Fruit fly (Drosophila melanogaster) whole organism, prepupa: ENCODE data around the gene CG6733.

ENCODE experiments used
- CG11902 ChIP-seq: fragments of 200-800 bp; sonication (Bioruptor generic); optimal IDR thresholded peaks from 3 replicates; lab custom pipeline; 2016; ENCODE audit warnings: missing biosample characterization, missing genetic modification characterization
- CG4318 ChIP-seq: fragments of 200-800 bp; sonication (Bioruptor generic); optimal IDR thresholded peaks from 3 replicates; lab custom pipeline; 2017; ENCODE audit warnings: missing biosample characterization, mild to moderate bottlenecking, missing genetic modification characterization
- CG8119 ChIP-seq: fragments of 200-800 bp; sonication (Bioruptor generic); IDR thresholded peaks from 3 replicates; pipeline ENCODE4 v1.3.6; 2022; ENCODE audit warnings: missing biosample characterization, missing genetic modification characterization
- CG8632 ChIP-seq: fragments of 200-800 bp; sonication (Bioruptor generic); optimal IDR thresholded peaks from 3 replicates; lab custom pipeline; 2016; ENCODE audit warnings: missing biosample characterization, missing genetic modification characterization
- Eip75B ChIP-seq: fragments of 200-800 bp; sonication (Bioruptor generic); optimal IDR thresholded peaks from 3 replicates; lab custom pipeline; 2016; ENCODE audit warnings: missing biosample characterization, missing genetic modification characterization
- Ets21C ChIP-seq: fragments of 200-800 bp; sonication (Bioruptor generic); optimal IDR thresholded peaks from 3 replicates; lab custom pipeline; 2016; ENCODE audit warnings: missing biosample characterization, missing genetic modification characterization
- Hr39 ChIP-seq: fragments of 200-800 bp; sonication (Bioruptor generic); optimal IDR thresholded peaks from 2 replicates; lab custom pipeline; 2016; ENCODE audit warnings: missing biosample characterization, missing genetic modification characterization
- achi ChIP-seq: fragments of 200-800 bp; sonication (Bioruptor generic); optimal IDR thresholded peaks from 3 replicates; lab custom pipeline; 2016; ENCODE audit warnings: missing biosample characterization, missing genetic modification characterization
- cyc ChIP-seq: fragments of 200-800 bp; sonication (Bioruptor generic); optimal IDR thresholded peaks from 3 replicates; lab custom pipeline; 2016; ENCODE audit warnings: missing biosample characterization, missing genetic modification characterization
- fkh ChIP-seq: fragments of 200-800 bp; sonication (Bioruptor generic); optimal IDR thresholded peaks from 3 replicates; lab custom pipeline; 2017; ENCODE audit warnings: missing biosample characterization, mild to moderate bottlenecking, missing genetic modification characterization, moderate library complexity
- ss ChIP-seq, 2 experiments: fragments of 200-800 bp; sonication (Bioruptor generic); optimal IDR thresholded peaks; 2 replicates in 1 of 2; 3 replicates in 1 of 2; lab custom pipeline; 2017 to 2018; ENCODE audit warnings: mild to moderate bottlenecking in 2 of 2, missing biosample characterization in 2 of 2, missing genetic modification characterization in 2 of 2, moderate library complexity in 1 of 2
- svp ChIP-seq: fragments of 200-800 bp; sonication (Bioruptor generic); peaks from one replicate; lab custom pipeline; 2016; ENCODE audit warnings: missing biosample characterization, missing genetic modification characterization

DNA sequence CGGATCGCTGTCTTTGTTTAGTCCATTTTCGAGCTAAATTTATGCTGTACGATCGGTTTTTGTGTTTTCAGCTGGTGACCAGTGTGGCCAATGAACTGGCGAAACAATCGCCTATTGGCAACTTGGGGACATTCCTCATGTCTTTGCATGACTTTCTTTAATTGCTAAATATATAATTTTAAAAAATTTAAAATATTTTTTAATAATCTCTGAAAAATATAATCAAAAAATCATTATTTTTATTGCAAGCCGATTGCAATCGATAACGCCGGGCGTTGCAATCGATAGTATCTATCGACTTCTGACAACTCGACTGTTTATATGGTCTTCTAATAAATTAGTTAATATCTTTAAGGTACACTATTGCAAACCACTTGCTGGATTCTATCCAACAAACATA lies 36.3 kb upstream of the CG6733 start, which contains the start of the genes sav and Ublcp1:
- TF ChIP-seq CG11902 (GFP tag; lab: Kevin White, UChicago) = no peak
- TF ChIP-seq Eip75B = no peak
- TF ChIP-seq ss (GFP tag; optimal IDR thresholded peaks at IDR 0.05; lab: Kevin White, UChicago) = no peak
- no peak for TF ChIP-seq CG8632
- peak; percentile 91 for TF ChIP-seq achi
- TF ChIP-seq CG4318 (GFP tag; lab: Kevin White, UChicago) = no peak
- TF ChIP-seq Ets21C (GFP tag; lab: Kevin White, UChicago) = no peak
- no peak for TF ChIP-seq cyc
- TF ChIP-seq CG8119 = no peak
- no peak for TF ChIP-seq fkh (GFP tag; lab: Kevin White, UChicago)
- peak; percentile 50 for TF ChIP-seq svp (GFP tag; lab: Kevin White, UChicago)
- no peak for TF ChIP-seq Hr39 (GFP tag; lab: Kevin White, UChicago)
